Worm (Caenorhabditis elegans): ENCODE results near the gene garr-1.

garr-1 gene

ce11 chrIV:425995-426394 is at the start of gene garr-1:
garr-1 (plus strand) TSS chrIV:426168.
- TF ChIP-seq rnt-1 (tag; optimal IDR thresholded peaks at IDR 0.05) (no peak), sup-37 (GFP tag; optimal IDR thresholded peaks at IDR 0.05) (no peak)

DNA sequence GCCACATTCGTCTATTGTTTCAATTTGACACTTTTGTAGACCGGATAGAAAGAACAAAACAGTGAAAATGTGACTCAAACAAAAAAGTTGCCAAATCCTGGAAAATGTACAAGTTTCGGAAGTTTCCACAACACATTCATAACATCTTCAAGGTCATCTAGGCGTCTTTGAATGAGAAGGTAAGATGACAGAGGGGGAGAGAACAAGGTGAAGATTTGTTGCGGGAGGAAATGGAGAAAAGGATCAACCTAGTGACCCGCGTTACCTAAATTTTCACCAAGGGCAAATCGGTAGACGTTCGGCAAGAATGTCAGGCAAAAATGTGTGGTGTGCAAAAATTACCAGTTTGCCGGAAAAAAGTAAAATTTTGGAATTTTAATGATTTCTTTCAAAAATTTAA is 48.2 kb upstream of the garr-1 start:
- TF ChIP-seq egl-27 (tag; optimal IDR thresholded peaks at IDR 0.05) (no peak), blmp-1 (tag; optimal IDR thresholded peaks at IDR 0.05) (peak; percentile 70), pax-3 (tag; optimal IDR thresholded peaks at IDR 0.05) (no peak), ztf-11 (tag; optimal IDR thresholded peaks at IDR 0.05) (no peak), fkh-10 (GFP tag; optimal IDR thresholded peaks at IDR 0.05) (no peak), efl-1 (optimal IDR thresholded peaks at IDR 0.05) (no peak), efl-1 (GFP tag; optimal IDR thresholded peaks at IDR 0.05 in 1 of 2) (peak in 1 of 2 experiments; percentile 80), ama-1 (optimal IDR thresholded peaks at IDR 0.05) (no peak), mef-2 (tag; optimal IDR thresholded peaks at IDR 0.05) (no peak), nhr-47 (tag; optimal IDR thresholded peaks at IDR 0.05) (no peak), zag-1 (tag; optimal IDR thresholded peaks at IDR 0.05) (no peak)

DNA sequence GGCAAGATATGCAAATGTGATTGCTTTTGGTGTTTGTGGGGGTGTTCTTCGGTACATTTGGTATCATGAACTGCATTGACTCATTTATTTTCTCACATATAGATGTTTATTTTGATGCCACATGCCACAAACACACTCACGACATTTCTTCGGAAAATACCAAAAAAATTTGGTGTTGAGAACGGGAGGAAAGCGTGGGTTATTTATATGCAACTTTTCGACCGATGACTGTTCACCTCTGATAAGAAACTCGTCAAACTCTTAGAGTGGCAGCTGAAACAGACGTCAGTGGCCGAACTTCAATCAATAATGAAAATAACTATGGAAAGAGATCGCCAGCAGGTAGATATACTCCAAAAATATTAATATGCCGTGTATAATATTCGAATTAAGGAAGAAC is 47.6 kb upstream of the garr-1 start:
- TF ChIP-seq mab-9 (GFP tag; IDR thresholded peaks at IDR 0.05) = no peak
- TF ChIP-seq efl-1 (optimal IDR thresholded peaks at IDR 0.05) = no peak
- TF ChIP-seq efl-1 (GFP tag; optimal IDR thresholded peaks at IDR 0.05 in 1 of 2) = peak in 1 of 2 experiments; percentile 53

DNA sequence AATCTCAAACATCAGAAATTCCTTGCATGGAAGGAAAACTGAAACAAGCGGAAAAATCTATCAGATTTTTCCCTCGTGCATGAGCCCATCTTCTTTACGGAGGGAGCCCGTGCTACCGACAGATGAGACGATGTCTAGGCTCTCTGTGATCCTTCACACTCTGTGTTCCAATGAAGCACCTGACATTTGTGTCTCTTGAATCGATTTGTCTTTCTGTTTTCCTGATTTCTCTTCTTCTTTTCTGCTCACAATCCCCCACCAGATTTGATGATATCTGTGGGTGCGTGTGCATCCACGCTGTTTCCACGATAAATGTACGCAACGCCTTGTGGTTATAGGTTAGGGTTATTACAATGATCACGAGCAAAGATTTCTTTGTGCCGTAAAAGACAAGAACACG is 47.1 kb upstream of the garr-1 start:
- TF ChIP-seq ceh-88 (GFP tag; IDR thresholded peaks at IDR 0.05) = no peak
- TF ChIP-seq nhr-90 (tag; optimal IDR thresholded peaks at IDR 0.05; ENCODE audit: poor library complexity) = no peak
- TF ChIP-seq ceh-63 (GFP tag; optimal IDR thresholded peaks at IDR 0.05) = no peak
- TF ChIP-seq fkh-10 (GFP tag; optimal IDR thresholded peaks at IDR 0.05) = no peak
- no peak for TF ChIP-seq unc-62 (GFP tag; optimal IDR thresholded peaks at IDR 0.05)
- TF ChIP-seq sox-4 (tag; optimal IDR thresholded peaks at IDR 0.05) = no peak
- no peak for TF ChIP-seq lin-39 (tag; optimal IDR thresholded peaks at IDR 0.05)
- peak; percentile 34 for TF ChIP-seq nhr-71 (tag; optimal IDR thresholded peaks at IDR 0.05)
- no peak for TF ChIP-seq fkh-4 (tag; optimal IDR thresholded peaks at IDR 0.05; ENCODE audit: borderline replicate concordance)
- no peak for TF ChIP-seq ztf-11 (tag; optimal IDR thresholded peaks at IDR 0.05)
- TF ChIP-seq rnt-1 (tag; optimal IDR thresholded peaks at IDR 0.05) = peak; percentile 39
- peak; percentile 12 for TF ChIP-seq unc-130 (tag; optimal IDR thresholded peaks at IDR 0.05)
- TF ChIP-seq xbp-1 (tag; optimal IDR thresholded peaks at IDR 0.05) = no peak
- TF ChIP-seq lsy-2 (tag; optimal IDR thresholded peaks at IDR 0.05) = peak in 1 of 2 experiments; percentile 39
- TF ChIP-seq snu-23 (GFP tag; optimal IDR thresholded peaks at IDR 0.05) = peak; percentile 24

ce11 chrIV:379605-380004 is 46.4 kb upstream of the garr-1 start:
- no peak for TF ChIP-seq lsy-2 (tag; optimal IDR thresholded peaks at IDR 0.05)
- TF ChIP-seq efl-1 (optimal IDR thresholded peaks at IDR 0.05) = peak; percentile 12 to 53
- peak in 1 of 2 experiments; percentile 54 for TF ChIP-seq efl-1 (GFP tag; optimal IDR thresholded peaks at IDR 0.05 in 1 of 2)
- peak in 1 of 3 experiments; percentile 37 for TF ChIP-seq dpl-1 (GFP tag; optimal IDR thresholded peaks at IDR 0.05)
- no peak for TF ChIP-seq dsc-1 (tag; optimal IDR thresholded peaks at IDR 0.05)

DNA sequence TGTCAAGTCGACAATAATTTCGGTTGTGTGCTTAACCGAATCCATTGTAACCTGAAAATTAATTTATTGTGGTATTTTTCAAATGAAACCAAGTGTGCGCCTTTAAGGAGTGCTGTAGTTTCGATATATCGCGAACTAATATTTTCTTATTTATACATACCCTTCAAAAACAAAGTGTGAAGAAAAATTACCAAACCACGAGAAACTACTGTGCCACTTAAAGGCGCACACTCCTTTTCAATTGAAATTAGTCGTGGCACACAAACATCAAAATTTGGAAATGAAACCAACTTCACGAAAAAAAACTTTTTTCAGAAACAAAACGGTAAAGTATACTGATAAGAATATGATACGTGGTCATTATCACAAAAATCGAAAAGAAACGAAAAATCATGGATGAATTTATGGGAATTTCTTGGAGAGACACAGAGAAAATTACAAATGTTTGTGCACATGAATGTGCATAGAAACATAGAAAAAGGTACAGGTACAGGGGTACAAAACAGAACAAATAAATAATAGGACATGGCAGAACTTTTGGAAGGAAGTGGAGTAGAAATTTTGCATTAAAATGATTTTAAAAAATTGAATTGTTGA is 42.7 kb upstream of the garr-1 start, which contains the start of gene spl-1:
TSS of gene spl-1 (minus strand) at position 51 of the 597 bp plus-strand sequence.
- TF ChIP-seq elt-2 (tag; optimal IDR thresholded peaks at IDR 0.05) (peak; percentile 40), lir-3 (tag; optimal IDR thresholded peaks at IDR 0.05; ENCODE audit: poor library complexity) (no peak), lin-35 (GFP tag; optimal IDR thresholded peaks at IDR 0.05) (peak in 1 of 2 experiments; percentile 22)
